Worm (Caenorhabditis elegans) whole organism, L4 larva: ENCODE results near the gene F40G12.11.
A peak's percentile ranks its signal among the peaks of the same experiment; 100 is the strongest.

Experiments
- F26F4.8 ChIP-seq: fragments of 200-800 bp; sonication (Bioruptor generic); conservative IDR thresholded peaks from 2 replicates; pipeline ENCODE4 v1.3.6; 2022; ENCODE audit warnings: missing genetic modification characterization, missing compliant biosample characterization
- F37D6.2 ChIP-seq: sonication (generic microtip); optimal IDR thresholded peaks from 2 replicates; lab custom pipeline; 2016; ENCODE audit warnings: mild to moderate bottlenecking, missing genetic modification characterization, missing compliant biosample characterization
- F49E8.2 ChIP-seq: sonication (generic microtip); optimal IDR thresholded peaks from 2 replicates; lab custom pipeline; 2016; ENCODE audit warnings: missing compliant biosample characterization, mild to moderate bottlenecking, missing genetic modification characterization, borderline replicate concordance
- R02D3.7 ChIP-seq: fragments of 150-350 bp; sonication (generic microtip); optimal IDR thresholded peaks from 3 replicates; lab custom pipeline; 2014; ENCODE audit warnings: missing biosample characterization, missing genetic modification characterization
- T26A8.4 ChIP-seq: fragments of 200-800 bp; sonication (Bioruptor generic); IDR thresholded peaks from 2 replicates; pipeline ENCODE4 v1.3.6; 2022; ENCODE audit warnings: missing genetic modification characterization, missing compliant biosample characterization
- Y5F2A.4 ChIP-seq: fragments of 200-800 bp; sonication (Bioruptor generic); optimal IDR thresholded peaks from 2 replicates; lab custom pipeline; 2018; ENCODE audit warnings: mild to moderate bottlenecking, missing genetic modification characterization, missing compliant biosample characterization
- ZK337.2 ChIP-seq: fragments of 200-800 bp; sonication (Bioruptor generic); IDR thresholded peaks from 2 replicates; pipeline ENCODE4 v1.3.6; 2022; ENCODE audit warnings: missing genetic modification reagents, missing genetic modification characterization, missing compliant biosample characterization
- ZK546.5 ChIP-seq, 2 experiments: sonication (generic microtip); optimal IDR thresholded peaks; 2 replicates each; lab custom pipeline; 2017; ENCODE audit warnings: missing biosample characterization in 2 of 2, missing genetic modification characterization in 2 of 2
- aha-1 ChIP-seq: fragments of 150-350 bp; peaks from one replicate; lab custom pipeline; 2014; ENCODE audit warnings: missing biosample characterization, missing genetic modification characterization
- ama-1 ChIP-seq: fragments of 150-350 bp; optimal IDR thresholded peaks from 2 replicates; lab custom pipeline; 2014; ENCODE audit warnings: inconsistent platforms, mixed read lengths
- cey-2 ChIP-seq: sonication (generic microtip); optimal IDR thresholded peaks from 3 replicates; lab custom pipeline; 2017; ENCODE audit warnings: missing genetic modification characterization, mild to moderate bottlenecking, missing compliant biosample characterization, antibody characterized with exemption, borderline replicate concordance; ENCODE audit not compliant: insufficient read depth
- daf-16 ChIP-seq, 3 experiments: sonication (generic microtip); optimal IDR thresholded peaks; 2 replicates each; lab custom pipeline; 2016 to 2017; ENCODE audit warnings: missing genetic modification characterization in 3 of 3, missing genetic modification reagents in 3 of 3, mild to moderate bottlenecking in 2 of 3, missing compliant biosample characterization in 2 of 3, missing biosample characterization in 1 of 3, moderate library complexity in 1 of 3
- daf-19 ChIP-seq: fragments of 200-800 bp; sonication (Bioruptor generic); conservative IDR thresholded peaks from 2 replicates; pipeline ENCODE4 v1.3.6; 2022; ENCODE audit warnings: missing genetic modification characterization, missing compliant biosample characterization
- gei-8 ChIP-seq: fragments of 200-800 bp; sonication (Bioruptor generic); optimal IDR thresholded peaks from 2 replicates; lab custom pipeline; 2018; ENCODE audit warnings: mild to moderate bottlenecking, missing genetic modification characterization, missing compliant biosample characterization
- hmg-1.1 ChIP-seq: fragments of 200-800 bp; sonication (Bioruptor generic); IDR thresholded peaks from 2 replicates; pipeline ENCODE4 v1.3.6; 2022; ENCODE audit warnings: missing genetic modification reagents, missing genetic modification characterization, missing compliant biosample characterization
- lin-1 ChIP-seq: fragments of 200-800 bp; sonication (Bioruptor generic); IDR thresholded peaks from 2 replicates; pipeline ENCODE4 v1.3.6; 2022; ENCODE audit warnings: missing genetic modification reagents, missing genetic modification characterization, missing compliant biosample characterization
- lin-39 ChIP-seq: fragments of 150-350 bp; optimal IDR thresholded peaks from 2 replicates; lab custom pipeline; 2014; ENCODE audit warnings: missing biosample characterization, missing genetic modification reagents, missing genetic modification characterization
- madf-5 ChIP-seq, 2 experiments: fragments of 200-800 bp; sonication (Bioruptor generic); IDR thresholded peaks; 2 replicates each; pipeline ENCODE4 v1.3.6; 2022; ENCODE audit warnings: missing compliant biosample characterization in 2 of 2, missing genetic modification characterization in 2 of 2
- madf-9 ChIP-seq: fragments of 200-800 bp; sonication (Bioruptor generic); conservative IDR thresholded peaks from 2 replicates; pipeline ENCODE4 v1.3.6; 2022; ENCODE audit warnings: missing genetic modification reagents, missing genetic modification characterization, missing compliant biosample characterization
- mdt-29 ChIP-seq: fragments of 200-800 bp; sonication (Bioruptor generic); IDR thresholded peaks from 2 replicates; pipeline ENCODE4 v1.3.6; 2022; ENCODE audit warnings: missing genetic modification reagents, missing genetic modification characterization, missing compliant biosample characterization
- mes-2 ChIP-seq: sonication (generic microtip); optimal IDR thresholded peaks from 2 replicates; lab custom pipeline; 2016; ENCODE audit warnings: missing genotype, mild to moderate bottlenecking, missing genetic modification characterization, missing compliant biosample characterization; ENCODE audit not compliant: poor library complexity, severe bottlenecking
- nhr-102 ChIP-seq: sonication (generic microtip); optimal IDR thresholded peaks from 2 replicates; lab custom pipeline; 2016; ENCODE audit warnings: mild to moderate bottlenecking, missing genetic modification characterization, moderate library complexity, missing compliant biosample characterization
- nhr-111 ChIP-seq: fragments of 200-800 bp; sonication (Bioruptor generic); optimal IDR thresholded peaks from 2 replicates; lab custom pipeline; 2018; ENCODE audit warnings: mild to moderate bottlenecking, missing genetic modification characterization, missing compliant biosample characterization
- nhr-237 ChIP-seq: sonication (generic microtip); optimal IDR thresholded peaks from 2 replicates; lab custom pipeline; 2017; ENCODE audit warnings: missing biosample characterization, missing genetic modification characterization
- nhr-28 ChIP-seq: fragments of 150-350 bp; optimal IDR thresholded peaks from 2 replicates; lab custom pipeline; 2014; ENCODE audit warnings: missing biosample characterization, missing genetic modification characterization
- nhr-41 ChIP-seq: fragments of 200-800 bp; sonication (Bioruptor generic); IDR thresholded peaks from 2 replicates; pipeline ENCODE4 v1.3.6; 2022; ENCODE audit warnings: missing genetic modification reagents, missing genetic modification characterization, missing compliant biosample characterization
- nhr-48 ChIP-seq: sonication (generic microtip); optimal IDR thresholded peaks from 2 replicates; lab custom pipeline; 2016; ENCODE audit warnings: mild to moderate bottlenecking, missing genetic modification characterization, missing compliant biosample characterization
- nhr-76 ChIP-seq: fragments of 150-350 bp; optimal IDR thresholded peaks from 2 replicates; lab custom pipeline; 2014; ENCODE audit warnings: missing biosample characterization, missing genetic modification characterization
- php-3 ChIP-seq: fragments of 200-800 bp; sonication (Bioruptor generic); IDR thresholded peaks from 2 replicates; pipeline ENCODE4 v1.3.6; 2022; ENCODE audit warnings: missing genetic modification reagents, missing genetic modification characterization, missing compliant biosample characterization
- saeg-2 ChIP-seq: fragments of 200-800 bp; sonication (Bioruptor generic); IDR thresholded peaks from 2 replicates; pipeline ENCODE4 v1.3.6; 2022; ENCODE audit warnings: missing genetic modification reagents, missing genetic modification characterization, missing compliant biosample characterization
- sdz-12 ChIP-seq: fragments of 200-800 bp; sonication (Bioruptor generic); optimal IDR thresholded peaks from 2 replicates; lab custom pipeline; 2018; ENCODE audit warnings: mild to moderate bottlenecking, missing genetic modification characterization, missing compliant biosample characterization
- set-16 ChIP-seq: fragments of 200-800 bp; sonication (Bioruptor generic); IDR thresholded peaks from 2 replicates; pipeline ENCODE4 v1.3.6; 2022; ENCODE audit warnings: missing genetic modification reagents, missing genetic modification characterization, missing compliant biosample characterization
- snpc-1.2 ChIP-seq: fragments of 200-800 bp; sonication (Bioruptor generic); IDR thresholded peaks from 2 replicates; pipeline ENCODE4 v1.3.6; 2022; ENCODE audit warnings: missing genetic modification reagents, missing genetic modification characterization, missing compliant biosample characterization
- spr-1 ChIP-seq: sonication (generic microtip); optimal IDR thresholded peaks from 2 replicates; lab custom pipeline; 2016; ENCODE audit warnings: mild to moderate bottlenecking, missing genetic modification characterization, missing compliant biosample characterization
- spr-3 ChIP-seq: fragments of 200-800 bp; sonication (Bioruptor generic); optimal IDR thresholded peaks from 2 replicates; lab custom pipeline; 2018; ENCODE audit warnings: mild to moderate bottlenecking, missing genetic modification characterization, missing compliant biosample characterization
- zfp-3 ChIP-seq: fragments of 200-800 bp; sonication (Bioruptor generic); conservative IDR thresholded peaks from 2 replicates; pipeline ENCODE4 v1.3.6; 2022; ENCODE audit warnings: missing genetic modification reagents, missing genetic modification characterization, missing compliant biosample characterization

F40G12.11 gene

DNA sequence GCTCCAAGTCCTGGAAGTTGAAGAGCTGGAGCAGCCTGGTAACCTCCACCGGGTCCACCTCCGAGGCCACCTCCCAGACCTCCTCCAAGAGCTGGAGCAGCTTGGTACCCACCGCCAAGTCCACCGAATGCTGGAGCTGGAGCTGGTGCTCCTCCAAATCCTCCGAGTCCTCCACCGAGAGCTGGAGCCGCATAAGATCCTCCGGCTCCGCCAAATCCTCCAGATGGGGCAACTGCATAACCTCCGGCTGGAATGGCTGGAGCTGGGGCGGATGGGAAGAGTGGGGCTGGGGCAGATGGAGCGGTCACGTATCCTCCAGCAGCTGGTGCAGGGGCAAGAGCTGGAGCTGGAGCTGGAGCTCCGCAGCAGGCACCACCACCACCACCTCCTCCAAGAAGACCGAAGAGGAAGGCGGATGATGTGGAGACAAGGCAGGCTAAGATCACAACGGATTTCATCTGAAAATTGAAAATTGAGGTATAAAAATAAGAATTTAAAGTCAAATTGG, 45.2 kb upstream of the F40G12.11 start, which contains the start of gene K02E11.10:
K02E11.10 (minus strand) TSS at position 458 of the 508 bp plus-strand sequence.
- TF ChIP-seq daf-16 (GFP tag; optimal IDR thresholded peaks at IDR 0.05; lab: Kevin White, UChicago): no peak
- no peak for TF ChIP-seq daf-16 (tag; optimal IDR thresholded peaks at IDR 0.05; lab: Kevin White, UChicago)
- 0 out of 4 replicates have a peak, but pooled peaks of 1 of the 2 experiments have one; percentile 40 for TF ChIP-seq madf-5 (GFP tag; IDR thresholded peaks at IDR 0.05; lab: Robert Waterston, UW)
- TF ChIP-seq spr-1: peak; percentile 9
- no peak for TF ChIP-seq mdt-29 (GFP tag; lab: Robert Waterston, UW)
- TF ChIP-seq set-16 (GFP tag; lab: Robert Waterston, UW): peak; percentile 97
- no peak for TF ChIP-seq php-3 (GFP tag; lab: Robert Waterston, UW)
- peak; percentile 56 for TF ChIP-seq aha-1 (tag; lab: Kevin White, UChicago)

DNA sequence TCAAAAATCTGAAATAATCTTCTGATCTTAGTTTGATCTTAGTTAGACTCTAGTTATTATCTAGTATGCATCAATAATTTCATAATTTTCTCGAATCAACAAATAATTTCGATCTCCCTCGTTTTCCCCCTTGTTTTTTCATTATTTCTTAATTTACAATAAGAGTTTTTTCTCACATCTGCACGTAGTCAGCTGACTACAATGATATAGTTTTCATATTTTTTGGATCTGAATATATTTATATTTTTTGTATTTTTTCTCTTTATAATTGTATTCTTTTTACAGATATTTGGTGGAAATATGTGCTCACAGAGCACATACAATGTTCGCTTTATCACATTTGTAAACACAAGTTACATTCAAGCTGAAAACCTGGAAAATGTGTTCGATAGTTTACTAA, 42.1 kb upstream of the F40G12.11 start, which contains the start of gene sre-7:
sre-7 (plus strand) TSS at position 301 of the 400 bp plus-strand sequence.
- TF ChIP-seq lin-39 (tag; lab: Kevin White, UChicago) (no peak), ZK546.5 (tag; optimal IDR thresholded peaks at IDR 0.05; lab: Kevin White, UChicago) (no peak), sdz-12 (no peak), cey-2 (tag; lab: Kevin White, UChicago) (no peak), T26A8.4 (GFP tag; lab: Robert Waterston, UW) (no peak), madf-9 (GFP tag; lab: Robert Waterston, UW) (no peak), spr-1 (no peak), daf-19 (no peak), F49E8.2 (no peak), zfp-3 (GFP tag; lab: Robert Waterston, UW) (no peak), spr-3 (no peak), nhr-102 (no peak), nhr-76 (tag; lab: Kevin White, UChicago) (no peak), R02D3.7 (tag; lab: Kevin White, UChicago) (no peak), nhr-111 (GFP tag; lab: Kevin White, UChicago) (no peak), F37D6.2 (tag; lab: Kevin White, UChicago) (no peak), ZK337.2 (GFP tag; lab: Robert Waterston, UW) (no peak)

DNA sequence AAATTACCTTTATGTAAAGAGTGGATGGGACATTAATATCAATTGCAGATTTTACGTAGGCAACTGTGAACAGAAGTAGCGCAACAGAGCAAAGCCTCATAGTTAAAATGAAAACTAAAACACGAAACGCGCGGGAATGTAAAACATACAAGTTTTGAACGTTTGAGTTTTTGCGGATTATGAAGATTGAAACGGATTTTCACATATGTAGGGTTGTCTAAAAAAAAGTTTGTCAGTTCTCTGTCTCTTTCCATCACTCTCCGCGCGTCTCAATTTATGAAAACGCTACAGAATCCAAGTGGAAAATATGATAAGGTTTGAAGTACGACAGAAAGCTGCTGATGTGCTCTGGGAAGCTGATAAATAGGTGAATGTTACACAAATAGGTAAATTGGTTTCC, 39.2 kb upstream of the F40G12.11 start, which contains the start of gene K02E11.3:
K02E11.3 (minus strand) TSS at position 101 of the 400 bp plus-strand sequence.
- TF ChIP-seq F26F4.8 (GFP tag; lab: Robert Waterston, UW) (no peak), set-16 (GFP tag; lab: Robert Waterston, UW) (no peak), lin-39 (tag; lab: Kevin White, UChicago) (no peak), aha-1 (tag; lab: Kevin White, UChicago) (no peak), nhr-237 (tag; lab: Kevin White, UChicago) (no peak), hmg-1.1 (no peak), snpc-1.2 (GFP tag; lab: Robert Waterston, UW) (no peak), nhr-48 (no peak), ZK546.5 (tag; optimal IDR thresholded peaks at IDR 0.05; lab: Kevin White, UChicago) (no peak), nhr-28 (no peak), ama-1 (no peak), lin-1 (GFP tag; lab: Robert Waterston, UW) (no peak), gei-8 (no peak), sdz-12 (no peak), nhr-41 (no peak), mes-2 (tag; lab: Kevin White, UChicago) (no peak), saeg-2 (GFP tag; lab: Robert Waterston, UW) (no peak), Y5F2A.4 (GFP tag; lab: Kevin White, UChicago) (no peak)
